Worm (Caenorhabditis elegans): Measurements from ENCODE around the gene F26F2.5.

DNA sequence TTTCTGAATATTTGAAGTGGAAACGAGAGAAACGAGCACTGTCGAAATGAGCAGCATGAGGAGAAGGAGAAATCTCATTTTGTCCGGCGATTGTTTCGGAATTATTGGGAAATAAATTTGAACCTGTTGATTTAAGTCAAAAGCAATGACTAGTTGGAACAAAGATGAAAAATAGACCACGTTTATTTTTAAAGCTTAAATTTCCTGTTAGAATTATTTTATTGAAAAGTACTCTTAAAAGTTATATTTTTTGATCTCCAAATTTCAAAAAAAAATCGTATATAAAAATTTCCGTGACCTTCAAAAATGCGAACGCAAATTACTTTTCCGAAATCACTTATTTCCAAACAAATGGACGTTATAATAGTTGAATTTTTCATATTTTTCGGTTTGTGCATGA lies 22.2 kb downstream of the F26F2.5 start, which contains the start of gene F26F2.11:
- TF ChIP-seq ztf-23 (GFP tag; IDR thresholded peaks at IDR 0.05) (no peak), ztf-29 (GFP tag; IDR thresholded peaks at IDR 0.05) (no peak), klf-2 (GFP tag; conservative IDR thresholded peaks at IDR 0.05) (no peak), ref-1 (GFP tag; conservative IDR thresholded peaks at IDR 0.05) (no peak), tab-1 (GFP tag; IDR thresholded peaks at IDR 0.05) (no peak), flt-1 (GFP tag; IDR thresholded peaks at IDR 0.05) (no peak), cog-1 (tag; optimal IDR thresholded peaks at IDR 0.05) (no peak), med-1 (GFP tag; optimal IDR thresholded peaks at IDR 0.05; ENCODE audit: insufficient read depth) (no peak)

All from whole organism, midembryonic.